Worm (Caenorhabditis elegans) whole organism, mixed stage, embryonic: ENCODE measurements around the gene C23G10.5.

ENCODE experiments used
- ceh-39 ChIP-seq: fragments of 150-350 bp; optimal IDR thresholded peaks from 2 replicates; lab custom pipeline; 2014; ENCODE audit warnings: missing biosample characterization, missing genetic modification characterization
- elt-1 ChIP-seq: sonication (generic microtip); optimal IDR thresholded peaks from 2 replicates; lab custom pipeline; 2017; ENCODE audit warnings: missing genetic modification characterization, mild to moderate bottlenecking, missing compliant biosample characterization, antibody characterized with exemption, moderate library complexity, borderline replicate concordance; ENCODE audit not compliant: insufficient read depth
- nhr-2 ChIP-seq: fragments of 150-350 bp; optimal IDR thresholded peaks from 2 replicates; lab custom pipeline; 2014; ENCODE audit warnings: missing biosample characterization, missing genetic modification characterization
- sptf-1 ChIP-seq: sonication (generic microtip); optimal IDR thresholded peaks from 2 replicates; lab custom pipeline; 2017; ENCODE audit warnings: mild to moderate bottlenecking, missing genetic modification characterization, moderate library complexity, missing compliant biosample characterization

ce11 chrIII:6176172-6176571 is 14.7 kb upstream of the C23G10.5 start:
- no peak for TF ChIP-seq elt-1
- TF ChIP-seq nhr-2, result no peak
- no peak for TF ChIP-seq ceh-39 (tag; lab: Kevin White, UChicago)
- no peak for TF ChIP-seq sptf-1
